Fruit fly (Drosophila melanogaster): Measurements from ENCODE around the gene CG14143.

Gene CG14143

dm6 chr3L:11119901-11120418, 14.8 kb upstream of the CG14143 start (continued):
- TF ChIP-seq TFAM (GFP tag; optimal IDR thresholded peaks at IDR 0.05) = no peak
- no peak for TF ChIP-seq Oaz (GFP tag; IDR thresholded peaks at IDR 0.05)
- peak; percentile 38 for TF ChIP-seq CG13424 (tag; optimal IDR thresholded peaks at IDR 0.05)
- TF ChIP-seq ftz-f1 (GFP tag; optimal IDR thresholded peaks at IDR 0.05) = no peak
- TF ChIP-seq pzg (GFP tag; optimal IDR thresholded peaks at IDR 0.05) = peak; percentile 8
- TF ChIP-seq fu2 (GFP tag; optimal IDR thresholded peaks at IDR 0.05) = no peak
- peak; percentile 14 for TF ChIP-seq YL-1 (GFP tag; optimal IDR thresholded peaks at IDR 0.05)
- TF ChIP-seq Mad (GFP tag; optimal IDR thresholded peaks at IDR 0.05) = peak; percentile 11
- TF ChIP-seq Fer2 (tag; optimal IDR thresholded peaks at IDR 0.05) = peak; percentile 14
- no peak for TF ChIP-seq CG12659 (GFP tag; optimal IDR thresholded peaks at IDR 0.05)
- TF ChIP-seq CG2875 (GFP tag; optimal IDR thresholded peaks at IDR 0.05) = peak; percentile 35
- no peak for TF ChIP-seq prd (optimal IDR thresholded peaks at IDR 0.05)
- no peak for TF ChIP-seq prd (GFP tag; IDR thresholded peaks at IDR 0.05)
- peak; percentile 22 for TF ChIP-seq CG17568 (GFP tag; optimal IDR thresholded peaks at IDR 0.05)
- no peak for TF ChIP-seq CG11560 (tag; IDR thresholded peaks at IDR 0.05)
- TF ChIP-seq CG17912 (GFP tag; optimal IDR thresholded peaks at IDR 0.05) = peak; percentile 5
- peak; percentile 40 for TF ChIP-seq slbo (GFP tag; IDR thresholded peaks at IDR 0.05)
- peak; percentile 17; the same call in 1 of the 2 replicates for TF ChIP-seq E2f2 (GFP tag; IDR thresholded peaks at IDR 0.05)
- peak; percentile 37; the same call in 1 of the 3 replicates for TF ChIP-seq sr (GFP tag; IDR thresholded peaks at IDR 0.05)
- TF ChIP-seq Sin3A (optimal IDR thresholded peaks at IDR 0.05) = no peak
- TF ChIP-seq CG4404 (GFP tag; IDR thresholded peaks at IDR 0.05) = no peak
- peak; percentile 1 for TF ChIP-seq CG8281 (tag; optimal IDR thresholded peaks at IDR 0.05)
- TF ChIP-seq BtbVII (GFP tag; optimal IDR thresholded peaks at IDR 0.05) = peak; percentile 63
- TF ChIP-seq CG3281 (GFP tag; optimal IDR thresholded peaks at IDR 0.05) = peak; percentile 20
- no peak for TF ChIP-seq CoRest (tag; optimal IDR thresholded peaks at IDR 0.05)
- TF ChIP-seq CkIIα-i1 (GFP tag; IDR thresholded peaks at IDR 0.05) = no peak
- TF ChIP-seq bbx (GFP tag; IDR thresholded peaks at IDR 0.05; ENCODE audit: partially characterized antibody) = no peak
- no peak for TF ChIP-seq CG33557 (GFP tag; optimal IDR thresholded peaks at IDR 0.05)
- TF ChIP-seq pum (GFP tag; optimal IDR thresholded peaks at IDR 0.05) = no peak
- TF ChIP-seq Meics (GFP tag; optimal IDR thresholded peaks at IDR 0.05) = peak; percentile 50
- TF ChIP-seq gcm2 (GFP tag; optimal IDR thresholded peaks at IDR 0.05) = no peak
- TF ChIP-seq CG18599 (GFP tag; optimal IDR thresholded peaks at IDR 0.05) = peak; percentile 67
- TF ChIP-seq bab2 (GFP tag; optimal IDR thresholded peaks at IDR 0.05) = no peak
- no peak for TF ChIP-seq ro (GFP tag; IDR thresholded peaks at IDR 0.05)
- TF ChIP-seq CG7987 (GFP tag; optimal IDR thresholded peaks at IDR 0.05) = peak; percentile 22
- no peak for TF ChIP-seq jing (GFP tag; optimal IDR thresholded peaks at IDR 0.05)
- no peak for TF ChIP-seq CG43689 (GFP tag; IDR thresholded peaks at IDR 0.05)
- no peak for TF ChIP-seq Hr3 (GFP tag; optimal IDR thresholded peaks at IDR 0.05)
- TF ChIP-seq tll (GFP tag; optimal IDR thresholded peaks at IDR 0.05) = peak in 1 of 2 experiments; percentile 44
- peak in 1 of 2 experiments; percentile 68 for TF ChIP-seq Trl (optimal IDR thresholded peaks at IDR 0.05)
- no peak for TF ChIP-seq Trl (GFP tag; optimal IDR thresholded peaks at IDR 0.05)
- no peak for TF ChIP-seq CG32767 (GFP tag; IDR thresholded peaks at IDR 0.05)
- TF ChIP-seq CG8765 (GFP tag; IDR thresholded peaks at IDR 0.05) = no peak
- no peak for TF ChIP-seq ham (GFP tag; IDR thresholded peaks at IDR 0.05)
- TF ChIP-seq Med (GFP tag) = peak; percentile 64
- peak; percentile 40 for TF ChIP-seq CG17359 (tag; optimal IDR thresholded peaks at IDR 0.05)
- TF ChIP-seq Antp (GFP tag; optimal IDR thresholded peaks at IDR 0.05) = no peak
- peak; percentile 64 for TF ChIP-seq wek (GFP tag; optimal IDR thresholded peaks at IDR 0.05)
- TF ChIP-seq org-1 (GFP tag; optimal IDR thresholded peaks at IDR 0.05) = peak; percentile 66
- TF ChIP-seq CG42726 (GFP tag; IDR thresholded peaks at IDR 0.05; ENCODE audit: partially characterized antibody) = no peak
- TF ChIP-seq CG7357 (GFP tag; IDR thresholded peaks at IDR 0.05) = no peak
- TF ChIP-seq Deaf1 (tag; optimal IDR thresholded peaks at IDR 0.05) = peak; percentile 58

Data from whole organism, embryonic.